Fruit fly (Drosophila melanogaster) whole organism, prepupa: ENCODE measurements around the gene IscU.

Source experiments
- Blimp-1 ChIP-seq: fragments of 200-800 bp; sonication (Bioruptor generic); optimal IDR thresholded peaks from 3 replicates; lab custom pipeline; 2017; ENCODE audit warnings: missing biosample characterization, missing genetic modification characterization, mild to moderate bottlenecking, moderate library complexity, missing genetic modification reagents
- CG10631 ChIP-seq: fragments of 200-800 bp; sonication (Bioruptor generic); optimal IDR thresholded peaks from 2 replicates; lab custom pipeline; 2016; ENCODE audit warnings: missing biosample characterization, missing genetic modification characterization
- CG10669 ChIP-seq: fragments of 200-800 bp; sonication (Bioruptor generic); optimal IDR thresholded peaks from 3 replicates; lab custom pipeline; 2018; ENCODE audit warnings: missing biosample characterization, mild to moderate bottlenecking, missing genetic modification characterization, moderate library complexity
- CG11762 ChIP-seq: fragments of 200-800 bp; sonication (Bioruptor generic); optimal IDR thresholded peaks from 3 replicates; lab custom pipeline; 2016; ENCODE audit warnings: missing biosample characterization, missing genetic modification characterization; ENCODE audit not compliant: insufficient read depth
- CG1621 ChIP-seq: fragments of 200-800 bp; sonication (Bioruptor generic); optimal IDR thresholded peaks from 3 replicates; lab custom pipeline; 2018; ENCODE audit warnings: missing biosample characterization, mild to moderate bottlenecking, missing genetic modification characterization
- CG16779 ChIP-seq: fragments of 200-800 bp; sonication (Bioruptor generic); optimal IDR thresholded peaks from 3 replicates; lab custom pipeline; 2017; ENCODE audit warnings: missing biosample characterization, mild to moderate bottlenecking, missing genetic modification characterization
- CG3032 ChIP-seq: fragments of 200-800 bp; optimal IDR thresholded peaks from 2 replicates; lab custom pipeline; 2019; ENCODE audit warnings: missing biosample characterization, mild to moderate bottlenecking, missing genetic modification characterization, moderate library complexity
- CG31627 ChIP-seq: fragments of 200-800 bp; sonication (Bioruptor generic); optimal IDR thresholded peaks from 3 replicates; lab custom pipeline; 2016; ENCODE audit warnings: missing biosample characterization, missing genetic modification characterization
- CG32006 ChIP-seq: fragments of 200-800 bp; sonication (Bioruptor generic); optimal IDR thresholded peaks from 3 replicates; lab custom pipeline; 2017; ENCODE audit warnings: missing biosample characterization, mild to moderate bottlenecking, missing genetic modification characterization
- CG34406 ChIP-seq: fragments of 200-800 bp; sonication (Bioruptor generic); optimal IDR thresholded peaks from 3 replicates; lab custom pipeline; 2016; ENCODE audit warnings: missing biosample characterization, missing genetic modification characterization
- CG3919 ChIP-seq: fragments of 200-800 bp; sonication (Bioruptor generic); optimal IDR thresholded peaks from 3 replicates; lab custom pipeline; 2016; ENCODE audit warnings: missing biosample characterization, missing genetic modification characterization
- CG6163 ChIP-seq: fragments of 200-800 bp; sonication (Bioruptor generic); IDR thresholded peaks from 3 replicates; pipeline ENCODE4 v1.3.6; 2022; ENCODE audit warnings: missing biosample characterization, missing genetic modification characterization
- CG6808 ChIP-seq: fragments of 200-800 bp; sonication (Bioruptor generic); optimal IDR thresholded peaks from 3 replicates; lab custom pipeline; 2017; ENCODE audit warnings: missing biosample characterization, missing genetic modification characterization, mild to moderate bottlenecking, moderate library complexity, missing genetic modification reagents
- CG6854 ChIP-seq: fragments of 200-800 bp; sonication (Bioruptor generic); optimal IDR thresholded peaks from 2 replicates; lab custom pipeline; 2017; ENCODE audit warnings: missing biosample characterization, mild to moderate bottlenecking, missing genetic modification characterization
- CG7368 ChIP-seq: fragments of 200-800 bp; sonication (Bioruptor generic); optimal IDR thresholded peaks from 3 replicates; lab custom pipeline; 2016; ENCODE audit warnings: missing biosample characterization, missing genetic modification characterization
- CG8319 ChIP-seq: fragments of 200-800 bp; sonication (Bioruptor generic); optimal IDR thresholded peaks from 3 replicates; lab custom pipeline; 2016; ENCODE audit warnings: missing biosample characterization, missing genetic modification characterization
- CG8632 ChIP-seq: fragments of 200-800 bp; sonication (Bioruptor generic); optimal IDR thresholded peaks from 3 replicates; lab custom pipeline; 2016; ENCODE audit warnings: missing biosample characterization, missing genetic modification characterization
- CG9139 ChIP-seq: fragments of 200-800 bp; sonication (Bioruptor generic); optimal IDR thresholded peaks from 3 replicates; lab custom pipeline; 2017; ENCODE audit warnings: missing biosample characterization, mild to moderate bottlenecking, missing genetic modification characterization
- Eip75B ChIP-seq: fragments of 200-800 bp; sonication (Bioruptor generic); optimal IDR thresholded peaks from 3 replicates; lab custom pipeline; 2016; ENCODE audit warnings: missing biosample characterization, missing genetic modification characterization
- Eip78C ChIP-seq: fragments of 200-800 bp; sonication (Bioruptor generic); peaks from one replicate; lab custom pipeline; 2016; ENCODE audit warnings: missing biosample characterization, missing genetic modification characterization
- Eip93F ChIP-seq: fragments of 200-800 bp; sonication (Bioruptor generic); optimal IDR thresholded peaks from 2 replicates; lab custom pipeline; 2016; ENCODE audit warnings: missing biosample characterization, mild to moderate bottlenecking, missing genetic modification characterization
- Ets96B ChIP-seq: fragments of 200-800 bp; optimal IDR thresholded peaks from 2 replicates; lab custom pipeline; 2019; ENCODE audit warnings: missing biosample characterization, mild to moderate bottlenecking, missing genetic modification characterization, moderate library complexity
- Hr38 ChIP-seq: sonication (Bioruptor generic); optimal IDR thresholded peaks from 2 replicates; lab custom pipeline; 2016; ENCODE audit warnings: missing biosample characterization, missing genetic modification characterization
- Hr4 ChIP-seq: fragments of 200-800 bp; sonication (Bioruptor generic); optimal IDR thresholded peaks from 3 replicates; lab custom pipeline; 2016; ENCODE audit warnings: missing biosample characterization, missing genetic modification characterization
- Lpt ChIP-seq: fragments of 200-800 bp; sonication (Bioruptor generic); optimal IDR thresholded peaks from 3 replicates; lab custom pipeline; 2016; ENCODE audit warnings: missing biosample characterization, missing genetic modification characterization
- Met ChIP-seq: fragments of 200-800 bp; sonication (Bioruptor generic); optimal IDR thresholded peaks from 3 replicates; lab custom pipeline; 2016; ENCODE audit warnings: missing biosample characterization, missing genetic modification characterization
- OdsH ChIP-seq: fragments of 200-800 bp; sonication (Bioruptor generic); optimal IDR thresholded peaks from 3 replicates; lab custom pipeline; 2016; ENCODE audit warnings: missing biosample characterization, missing genetic modification characterization
- Smox ChIP-seq: fragments of 200-800 bp; sonication (Bioruptor generic); optimal IDR thresholded peaks from 3 replicates; lab custom pipeline; 2016; ENCODE audit warnings: missing biosample characterization, missing genetic modification characterization
- Sox102F ChIP-seq: fragments of 200-800 bp; sonication (Bioruptor generic); optimal IDR thresholded peaks from 2 replicates; lab custom pipeline; 2016; ENCODE audit warnings: missing biosample characterization, mild to moderate bottlenecking, missing genetic modification characterization
- achi ChIP-seq: fragments of 200-800 bp; sonication (Bioruptor generic); optimal IDR thresholded peaks from 3 replicates; lab custom pipeline; 2016; ENCODE audit warnings: missing biosample characterization, missing genetic modification characterization
- acj6 ChIP-seq: fragments of 200-800 bp; sonication (Bioruptor generic); optimal IDR thresholded peaks from 3 replicates; lab custom pipeline; 2016; ENCODE audit warnings: missing biosample characterization, missing genetic modification characterization
- dac ChIP-seq: fragments of 200-800 bp; sonication (Bioruptor generic); optimal IDR thresholded peaks from 2 replicates; lab custom pipeline; 2017; ENCODE audit warnings: missing biosample characterization, mild to moderate bottlenecking, missing genetic modification characterization
- dsx ChIP-seq: fragments of 200-800 bp; optimal IDR thresholded peaks from 3 replicates; lab custom pipeline; 2019; ENCODE audit warnings: missing biosample characterization, mild to moderate bottlenecking, missing genetic modification characterization, moderate library complexity; ENCODE audit not compliant: poor library complexity, severe bottlenecking
- eg ChIP-seq: fragments of 200-800 bp; sonication (Bioruptor generic); IDR thresholded peaks from 3 replicates; pipeline ENCODE4 v1.3.6; 2022; ENCODE audit warnings: missing biosample characterization, missing genetic modification characterization
- fd59A ChIP-seq: fragments of 200-800 bp; sonication (Bioruptor generic); optimal IDR thresholded peaks from 2 replicates; lab custom pipeline; 2017; ENCODE audit warnings: missing biosample characterization, mild to moderate bottlenecking, missing genetic modification characterization, missing genetic modification reagents
- fd85E ChIP-seq: fragments of 200-800 bp; sonication (Bioruptor generic); optimal IDR thresholded peaks from 3 replicates; lab custom pipeline; 2016; ENCODE audit warnings: missing biosample characterization, missing genetic modification characterization
- fkh ChIP-seq: fragments of 200-800 bp; sonication (Bioruptor generic); optimal IDR thresholded peaks from 3 replicates; lab custom pipeline; 2017; ENCODE audit warnings: missing biosample characterization, mild to moderate bottlenecking, missing genetic modification characterization, moderate library complexity
- net ChIP-seq: fragments of 200-800 bp; sonication (Bioruptor generic); optimal IDR thresholded peaks from 3 replicates; lab custom pipeline; 2016; ENCODE audit warnings: missing biosample characterization, missing genetic modification characterization
- pdm3 ChIP-seq: fragments of 200-800 bp; sonication (Bioruptor generic); optimal IDR thresholded peaks from 3 replicates; lab custom pipeline; 2016; ENCODE audit warnings: missing biosample characterization, missing genetic modification characterization
- spab ChIP-seq: fragments of 200-800 bp; sonication (Bioruptor generic); optimal IDR thresholded peaks from 2 replicates; lab custom pipeline; 2017; ENCODE audit warnings: missing biosample characterization, mild to moderate bottlenecking, missing genetic modification characterization, missing genetic modification reagents
- ss ChIP-seq, 2 experiments: fragments of 200-800 bp; sonication (Bioruptor generic); optimal IDR thresholded peaks; 2 replicates in 1 of 2; 3 replicates in 1 of 2; lab custom pipeline; 2017 to 2018; ENCODE audit warnings: mild to moderate bottlenecking in 2 of 2, missing biosample characterization in 2 of 2, missing genetic modification characterization in 2 of 2, moderate library complexity in 1 of 2
- svp ChIP-seq: fragments of 200-800 bp; sonication (Bioruptor generic); peaks from one replicate; lab custom pipeline; 2016; ENCODE audit warnings: missing biosample characterization, missing genetic modification characterization
- vri ChIP-seq: fragments of 200-800 bp; sonication (Bioruptor generic); optimal IDR thresholded peaks from 3 replicates; lab custom pipeline; 2016; ENCODE audit warnings: missing biosample characterization, mild to moderate bottlenecking, missing genetic modification characterization

The IscU gene

DNA sequence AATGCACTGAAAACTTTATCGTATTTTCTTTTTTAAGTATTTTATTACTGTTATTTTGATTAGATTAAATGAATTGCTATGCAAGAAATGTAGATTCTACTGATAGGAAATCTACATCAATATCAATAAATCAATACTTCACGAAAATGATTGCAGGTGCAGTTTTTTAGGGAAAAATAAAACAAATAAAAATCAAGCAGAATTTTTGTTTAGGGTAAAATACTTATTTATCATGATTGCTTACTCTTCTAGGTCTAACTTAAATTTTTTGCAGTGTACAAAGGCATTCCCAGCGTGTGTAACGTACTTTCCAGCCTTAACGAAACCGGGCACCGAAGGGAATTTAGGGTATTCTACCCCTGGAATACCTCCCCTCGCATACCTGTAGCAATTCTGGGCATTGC, 15.5 kb downstream of the IscU start (continued):
- TF ChIP-seq pdm3 (GFP tag; lab: Kevin White, UChicago): peak; percentile 59
- peak; percentile 28 for TF ChIP-seq dsx
- peak; percentile 57 for TF ChIP-seq CG34406 (GFP tag; lab: Kevin White, UChicago)
- no peak for TF ChIP-seq fd85E (GFP tag; lab: Kevin White, UChicago)
- peak; percentile 13 to 65 for TF ChIP-seq ss (GFP tag; optimal IDR thresholded peaks at IDR 0.05; lab: Kevin White, UChicago)
- TF ChIP-seq Blimp-1: no peak
- peak; percentile 6 for TF ChIP-seq CG8319 (GFP tag; lab: Kevin White, UChicago)
- TF ChIP-seq dac: no peak
- peak; percentile 63 for TF ChIP-seq Smox
- no peak for TF ChIP-seq Hr38
- no peak for TF ChIP-seq CG6163 (GFP tag; lab: Robert Waterston, UW)
- peak; percentile 77 for TF ChIP-seq Met (GFP tag; lab: Kevin White, UChicago)
- peak; percentile 67 for TF ChIP-seq CG10669 (GFP tag; lab: Kevin White, UChicago)
- peak; percentile 56 for TF ChIP-seq CG10631 (GFP tag; lab: Kevin White, UChicago)
- peak; percentile 66 for TF ChIP-seq Eip75B (GFP tag; lab: Kevin White, UChicago)
- TF ChIP-seq eg (GFP tag; lab: Robert Waterston, UW): no peak
- peak; percentile 63 for TF ChIP-seq CG31627
- peak; percentile 50 for TF ChIP-seq fd59A (GFP tag; lab: Kevin White, UChicago)

DNA sequence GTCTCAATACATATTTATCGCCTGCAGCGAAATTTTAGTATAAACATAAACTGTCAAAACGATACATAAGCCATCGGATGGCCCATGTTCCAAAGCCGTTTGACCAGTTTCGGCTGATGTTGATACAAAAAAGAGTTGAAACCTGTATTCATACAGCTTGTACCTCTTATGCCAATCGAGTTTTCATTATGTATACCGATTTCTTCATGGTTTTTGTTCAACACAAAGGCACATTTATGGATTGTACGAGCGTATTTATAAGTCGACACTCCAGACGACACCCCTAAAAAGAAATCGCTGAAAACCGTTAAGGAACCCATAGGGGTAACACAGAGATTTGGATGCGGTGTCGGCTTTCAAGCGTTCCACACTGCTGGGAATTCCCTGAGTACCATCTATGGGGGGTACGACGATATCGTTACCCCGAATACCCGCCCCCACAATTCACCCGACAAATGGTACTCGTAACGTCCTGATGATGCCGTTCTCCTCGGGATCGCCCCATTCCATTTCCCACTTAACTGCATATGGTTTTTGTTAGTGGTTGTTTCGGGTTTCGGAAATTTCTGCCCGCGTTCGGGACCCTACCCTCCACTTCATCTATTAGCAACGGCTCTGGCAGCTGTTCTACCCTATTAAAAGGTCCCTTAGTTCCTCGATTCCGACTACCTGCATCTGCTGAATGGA, 16.0 kb downstream of the IscU start:
- TF ChIP-seq Sox102F (GFP tag; lab: Kevin White, UChicago) (no peak), svp (GFP tag; lab: Kevin White, UChicago) (peak; percentile 4), achi (GFP tag; lab: Kevin White, UChicago) (no peak), CG8319 (GFP tag; lab: Kevin White, UChicago) (no peak), CG11762 (GFP tag; lab: Kevin White, UChicago) (no peak), fd85E (GFP tag; lab: Kevin White, UChicago) (no peak), CG16779 (no peak), Hr4 (GFP tag; lab: Kevin White, UChicago) (peak; percentile 20), Lpt (GFP tag; lab: Kevin White, UChicago) (no peak), CG7368 (GFP tag; lab: Kevin White, UChicago) (no peak), fd59A (GFP tag; lab: Kevin White, UChicago) (no peak), CG32006 (GFP tag; lab: Kevin White, UChicago) (no peak), Smox (no peak), net (no peak), CG6854 (GFP tag; lab: Kevin White, UChicago) (peak; percentile 12), CG3919 (no peak), CG1621 (tag; lab: Kevin White, UChicago) (no peak), vri (GFP tag; lab: Kevin White, UChicago) (peak; percentile 7), CG10631 (GFP tag; lab: Kevin White, UChicago) (no peak), fkh (peak; percentile 6), Blimp-1 (no peak), CG3032 (tag; lab: Kevin White, UChicago) (no peak), dsx (peak; percentile 30), CG9139 (no peak), CG6163 (GFP tag; lab: Robert Waterston, UW) (peak; percentile 12; the same call in 1 of the 3 replicates), Eip78C (peak; percentile 77), CG6808 (GFP tag; lab: Kevin White, UChicago) (no peak), dac (no peak), Ets96B (tag; lab: Kevin White, UChicago) (no peak), OdsH (GFP tag; lab: Kevin White, UChicago) (no peak), Eip75B (GFP tag; lab: Kevin White, UChicago) (no peak), acj6 (GFP tag; lab: Kevin White, UChicago) (no peak), Eip93F (no peak), spab (GFP tag; lab: Kevin White, UChicago) (no peak), CG8632 (GFP tag; lab: Kevin White, UChicago) (no peak), ss (GFP tag; optimal IDR thresholded peaks at IDR 0.05; lab: Kevin White, UChicago) (peak in 1 of 2 experiments; percentile 9)
